Worm (Caenorhabditis elegans) whole organism, L2 larva: ENCODE data around the gene M110.8.

ENCODE experiments used
- C34F6.9 ChIP-seq: fragments of 150-350 bp; optimal IDR thresholded peaks from 2 replicates; lab custom pipeline; 2014; ENCODE audit warnings: missing biosample characterization, missing genetic modification characterization
- F13H6.1 ChIP-seq: sonication (generic microtip); optimal IDR thresholded peaks from 2 replicates; lab custom pipeline; 2016; ENCODE audit warnings: missing genetic modification characterization, missing compliant biosample characterization
- Y55F3AM.14 ChIP-seq: fragments of 200-800 bp; sonication (Bioruptor generic); optimal IDR thresholded peaks from 2 replicates; lab custom pipeline; 2018; ENCODE audit warnings: mild to moderate bottlenecking, missing genetic modification characterization, missing compliant biosample characterization
- ZK546.5 ChIP-seq: sonication (generic microtip); optimal IDR thresholded peaks from 2 replicates; lab custom pipeline; 2017; ENCODE audit warnings: missing biosample characterization, missing genetic modification characterization
- alr-1 ChIP-seq: fragments of 150-350 bp; optimal IDR thresholded peaks from 2 replicates; lab custom pipeline; 2014; ENCODE audit warnings: missing biosample characterization, missing genetic modification characterization
- ama-1 ChIP-seq: fragments of 150-350 bp; optimal IDR thresholded peaks from 2 replicates; lab custom pipeline; 2018; ENCODE audit warnings: inconsistent platforms
- blmp-1 ChIP-seq: sonication (generic microtip); optimal IDR thresholded peaks from 2 replicates; lab custom pipeline; 2017; ENCODE audit warnings: missing genetic modification characterization, mild to moderate bottlenecking, missing compliant biosample characterization, antibody characterized with exemption, moderate library complexity; ENCODE audit not compliant: insufficient read depth
- ceh-82 ChIP-seq: fragments of 150-350 bp; optimal IDR thresholded peaks from 2 replicates; lab custom pipeline; 2014; ENCODE audit warnings: missing biosample characterization, missing genetic modification characterization
- dmd-4 ChIP-seq: sonication (generic microtip); optimal IDR thresholded peaks from 2 replicates; lab custom pipeline; 2017; ENCODE audit warnings: missing biosample characterization, missing genetic modification characterization
- egl-27 ChIP-seq: sonication (generic microtip); optimal IDR thresholded peaks from 3 replicates; lab custom pipeline; 2017; ENCODE audit warnings: missing biosample characterization, missing genetic modification reagents, missing genetic modification characterization
- elt-3 ChIP-seq: sonication (generic microtip); optimal IDR thresholded peaks from 2 replicates; lab custom pipeline; 2017; ENCODE audit warnings: missing biosample characterization, missing genetic modification characterization
- fos-1 ChIP-seq: fragments of 150-350 bp; optimal IDR thresholded peaks from 2 replicates; lab custom pipeline; 2014; ENCODE audit warnings: missing biosample characterization, missing genetic modification characterization
- gmeb-1 ChIP-seq: fragments of 150-350 bp; optimal IDR thresholded peaks from 2 replicates; lab custom pipeline; 2014; ENCODE audit warnings: missing biosample characterization, missing genetic modification characterization
- lin-11 ChIP-seq: fragments of 150-350 bp; sonication (generic microtip); optimal IDR thresholded peaks from 2 replicates; lab custom pipeline; 2014; ENCODE audit warnings: missing biosample characterization, missing genetic modification characterization, inconsistent platforms, mixed read lengths
- lin-39 ChIP-seq: fragments of 150-350 bp; optimal IDR thresholded peaks from 2 replicates; lab custom pipeline; 2014; ENCODE audit warnings: missing biosample characterization, missing genetic modification reagents, missing genetic modification characterization
- lsy-2 ChIP-seq, 2 experiments: fragments of 150-350 bp in 1 of 2; sonication (generic microtip) in 1 of 2; optimal IDR thresholded peaks; 2 replicates each; lab custom pipeline; 2014 to 2017; ENCODE audit warnings: missing biosample characterization in 2 of 2, missing genetic modification characterization in 2 of 2
- mab-5 ChIP-seq: fragments of 150-350 bp; optimal IDR thresholded peaks from 2 replicates; lab custom pipeline; 2014; ENCODE audit warnings: missing biosample characterization, missing genetic modification characterization
- mbf-1 ChIP-seq: sonication (generic microtip); optimal IDR thresholded peaks from 2 replicates; lab custom pipeline; 2017; ENCODE audit warnings: missing biosample characterization, missing genetic modification characterization
- mdl-1 ChIP-seq, 2 experiments: fragments of 150-350 bp in 1 of 2; sonication (generic microtip) in 1 of 2; optimal IDR thresholded peaks; 2 replicates each; lab custom pipeline; 2017; ENCODE audit warnings: missing biosample characterization in 2 of 2, missing genetic modification characterization in 2 of 2
- nhr-11 ChIP-seq: fragments of 150-350 bp; optimal IDR thresholded peaks from 2 replicates; lab custom pipeline; 2014; ENCODE audit warnings: missing biosample characterization, missing genetic modification characterization
- nhr-12 ChIP-seq: fragments of 150-350 bp; optimal IDR thresholded peaks from 2 replicates; lab custom pipeline; 2014; ENCODE audit warnings: missing biosample characterization, missing genetic modification characterization
- nhr-23 ChIP-seq: fragments of 150-350 bp; optimal IDR thresholded peaks from 2 replicates; lab custom pipeline; 2014; ENCODE audit warnings: missing biosample characterization, missing genetic modification reagents, missing genetic modification characterization
- nhr-237 ChIP-seq: fragments of 150-350 bp; optimal IDR thresholded peaks from 2 replicates; lab custom pipeline; 2014; ENCODE audit warnings: missing biosample characterization, missing genetic modification characterization
- nhr-6 ChIP-seq: fragments of 150-350 bp; optimal IDR thresholded peaks from 2 replicates; lab custom pipeline; 2014; ENCODE audit warnings: missing biosample characterization, missing genetic modification characterization
- peb-1 ChIP-seq: fragments of 150-350 bp; optimal IDR thresholded peaks from 2 replicates; lab custom pipeline; 2014; ENCODE audit warnings: missing biosample characterization, missing genetic modification characterization
- sem-4 ChIP-seq: fragments of 150-350 bp; optimal IDR thresholded peaks from 2 replicates; lab custom pipeline; 2014; ENCODE audit warnings: missing biosample characterization, missing genetic modification reagents, missing genetic modification characterization
- skn-1 ChIP-seq: sonication (generic microtip); optimal IDR thresholded peaks from 2 replicates; lab custom pipeline; 2017; ENCODE audit warnings: missing biosample characterization, missing genetic modification characterization
- sma-3 ChIP-seq: sonication (generic microtip); optimal IDR thresholded peaks from 2 replicates; lab custom pipeline; 2016; ENCODE audit warnings: missing genetic modification reagents, missing genetic modification characterization, missing compliant biosample characterization
- sma-9 ChIP-seq, 2 experiments: fragments of 150-350 bp in 1 of 2; sonication (generic microtip) in 1 of 2; optimal IDR thresholded peaks; 2 replicates each; lab custom pipeline; 2014 to 2016; ENCODE audit warnings: missing genetic modification characterization in 2 of 2, mild to moderate bottlenecking in 1 of 2, missing biosample characterization in 1 of 2, missing compliant biosample characterization in 1 of 2, missing genetic modification reagents in 1 of 2, moderate library complexity in 1 of 2
- snpc-4 ChIP-seq: fragments of 150-350 bp; optimal IDR thresholded peaks from 2 replicates; lab custom pipeline; 2014; ENCODE audit warnings: missing biosample characterization, missing genetic modification characterization
- unc-39 ChIP-seq: fragments of 150-350 bp; optimal IDR thresholded peaks from 2 replicates; lab custom pipeline; 2014; ENCODE audit warnings: missing biosample characterization, missing genetic modification characterization
- unc-55 ChIP-seq: fragments of 150-350 bp; sonication (generic microtip); optimal IDR thresholded peaks from 3 replicates; lab custom pipeline; 2014; ENCODE audit warnings: missing biosample characterization, missing genetic modification reagents, missing genetic modification characterization
- unc-62 ChIP-seq: fragments of 150-350 bp; optimal IDR thresholded peaks from 2 replicates; lab custom pipeline; 2014; ENCODE audit warnings: missing biosample characterization, missing genetic modification reagents, missing genetic modification characterization
- zag-1 ChIP-seq: fragments of 150-350 bp; optimal IDR thresholded peaks from 2 replicates; lab custom pipeline; 2014; ENCODE audit warnings: missing biosample characterization, missing genetic modification characterization
- ztf-1 ChIP-seq: fragments of 200-800 bp; sonication (Bioruptor generic); conservative IDR thresholded peaks from 2 replicates; pipeline ENCODE4 v1.3.6; 2022; ENCODE audit warnings: missing genetic modification characterization, missing compliant biosample characterization
- ztf-11 ChIP-seq: sonication (generic microtip); optimal IDR thresholded peaks from 2 replicates; lab custom pipeline; 2017; ENCODE audit warnings: missing biosample characterization, missing genetic modification characterization
- ztf-4 ChIP-seq: fragments of 150-350 bp; optimal IDR thresholded peaks from 2 replicates; lab custom pipeline; 2014; ENCODE audit warnings: missing biosample characterization, missing genetic modification characterization

M110.8 gene

DNA sequence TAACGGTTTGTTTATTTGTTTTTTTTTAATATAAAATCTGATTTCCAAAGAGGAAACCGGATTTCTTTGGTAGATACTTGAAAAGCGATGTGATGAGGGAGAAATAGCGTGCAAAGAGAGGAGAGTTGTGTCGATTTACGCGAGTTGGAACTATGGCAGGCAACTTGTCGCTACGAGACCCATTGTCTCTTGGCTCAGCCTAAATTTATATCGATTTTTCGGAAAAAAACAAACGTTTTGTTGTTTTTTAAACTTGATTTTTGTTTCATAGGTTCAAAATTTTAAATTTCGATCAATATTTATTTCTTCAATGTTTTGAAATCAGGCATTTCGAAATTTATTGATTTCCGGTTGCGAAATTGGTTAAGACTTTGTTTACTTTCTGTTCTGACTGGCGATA lies 7.1 kb upstream of the M110.8 start, which contains the start of gene M110.3 (continued):
- TF ChIP-seq mbf-1 (tag; lab: Kevin White, UChicago) (no peak), ceh-82 (no peak), unc-55 (GFP tag; lab: Kevin White, UChicago) (peak; percentile 70), F13H6.1 (peak; percentile 46), sma-9 (GFP tag; optimal IDR thresholded peaks at IDR 0.05; lab: Kevin White, UChicago) (peak; percentile 49), sma-9 (tag; optimal IDR thresholded peaks at IDR 0.05; lab: Kevin White, UChicago) (no peak), mab-5 (tag; lab: Kevin White, UChicago) (no peak), nhr-12 (tag; lab: Kevin White, UChicago) (no peak), nhr-23 (tag; lab: Kevin White, UChicago) (no peak), lin-11 (tag; lab: Kevin White, UChicago) (no peak), peb-1 (tag; lab: Kevin White, UChicago) (no peak), lsy-2 (tag; optimal IDR thresholded peaks at IDR 0.05; lab: Kevin White, UChicago) (peak; percentile 25 to 86), unc-62 (GFP tag; lab: Kevin White, UChicago) (no peak), alr-1 (no peak), zag-1 (no peak), C34F6.9 (tag; lab: Kevin White, UChicago) (peak; percentile 84), ztf-11 (no peak), ztf-4 (tag; lab: Kevin White, UChicago) (no peak), dmd-4 (tag; lab: Kevin White, UChicago) (no peak), nhr-11 (tag; lab: Kevin White, UChicago) (no peak), sem-4 (tag; lab: Kevin White, UChicago) (no peak), egl-27 (no peak), nhr-6 (tag; lab: Kevin White, UChicago) (peak; percentile 38), mdl-1 (tag; optimal IDR thresholded peaks at IDR 0.05; lab: Kevin White, UChicago) (no peak), nhr-237 (tag; lab: Kevin White, UChicago) (no peak)

DNA sequence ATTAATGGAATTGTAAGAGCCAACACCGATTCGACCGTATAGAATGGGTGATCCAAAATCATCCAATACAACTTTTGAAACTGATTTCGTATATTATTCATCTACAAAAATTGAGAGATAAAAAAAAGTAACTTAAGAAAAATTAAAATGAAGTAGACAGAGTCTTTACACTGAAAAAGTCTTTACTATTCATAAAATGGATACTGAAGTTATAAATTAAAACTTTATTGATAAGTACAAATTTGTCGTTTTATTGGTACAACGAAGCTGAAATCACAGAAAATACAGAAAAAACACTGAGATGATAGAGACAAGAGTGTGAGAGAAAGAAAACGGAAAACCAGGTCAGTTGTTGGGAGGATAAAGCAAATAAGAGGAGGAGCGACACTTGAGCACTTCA lies 5.0 kb upstream of the M110.8 start, which contains the start of gene M110.10:
TSS of gene M110.10 (minus strand) at position 101 of the 400 bp plus-strand sequence.
- TF ChIP-seq ama-1 (lab: Kevin White, UChicago) (no peak), Y55F3AM.14 (GFP tag; lab: Kevin White, UChicago) (no peak), skn-1 (no peak), C34F6.9 (tag; lab: Kevin White, UChicago) (no peak), unc-39 (tag; lab: Kevin White, UChicago) (no peak), elt-3 (tag; lab: Kevin White, UChicago) (no peak), mbf-1 (tag; lab: Kevin White, UChicago) (no peak), sma-9 (GFP tag; optimal IDR thresholded peaks at IDR 0.05; lab: Kevin White, UChicago) (no peak), sma-9 (tag; optimal IDR thresholded peaks at IDR 0.05; lab: Kevin White, UChicago) (no peak), nhr-12 (tag; lab: Kevin White, UChicago) (no peak), snpc-4 (no peak), lin-11 (tag; lab: Kevin White, UChicago) (no peak), sma-3 (GFP tag; lab: Kevin White, UChicago) (no peak), fos-1 (tag; lab: Kevin White, UChicago) (no peak), lin-39 (tag; lab: Kevin White, UChicago) (no peak), blmp-1 (tag; lab: Kevin White, UChicago) (no peak), ztf-1 (no peak), unc-62 (GFP tag; lab: Kevin White, UChicago) (no peak), nhr-23 (tag; lab: Kevin White, UChicago) (no peak), gmeb-1 (no peak), ZK546.5 (no peak)
- TF ChIP-seq, all 48 proteins: peak for 0

- no peak for TF ChIP-seq egl-27
These were observed 3.3 kb upstream of the M110.8 start, which contains the start of gene twk-3 for ce11 chrII:8212680-8213079. Gene twk-3 (minus strand): TSS chrII:8212780.

ce11 chrII:8205612-8206011 lies 3.8 kb downstream of the M110.8 start:
- TF ChIP-seq skn-1: peak; percentile 70
- TF ChIP-seq ama-1 (lab: Kevin White, UChicago): no peak
- TF ChIP-seq fos-1 (tag; lab: Kevin White, UChicago): peak; percentile 40
